Worm (Caenorhabditis elegans) whole organism, L2 larva: Measurements from ENCODE around the gene Y82E9BR.17.
A peak's percentile ranks its signal among the peaks of the same experiment; 100 is the strongest.

Experiments
- C34F6.9 ChIP-seq: fragments of 150-350 bp; optimal IDR thresholded peaks from 2 replicates; lab custom pipeline; 2014; ENCODE audit warnings: missing biosample characterization, missing genetic modification characterization
- F13H6.1 ChIP-seq: sonication (generic microtip); optimal IDR thresholded peaks from 2 replicates; lab custom pipeline; 2016; ENCODE audit warnings: missing genetic modification characterization, missing compliant biosample characterization
- R02D3.7 ChIP-seq: fragments of 150-350 bp; optimal IDR thresholded peaks from 2 replicates; lab custom pipeline; 2014; ENCODE audit warnings: missing biosample characterization, missing genetic modification characterization
- Y55F3AM.14 ChIP-seq: fragments of 200-800 bp; sonication (Bioruptor generic); optimal IDR thresholded peaks from 2 replicates; lab custom pipeline; 2018; ENCODE audit warnings: mild to moderate bottlenecking, missing genetic modification characterization, missing compliant biosample characterization
- ZK546.5 ChIP-seq: sonication (generic microtip); optimal IDR thresholded peaks from 2 replicates; lab custom pipeline; 2017; ENCODE audit warnings: missing biosample characterization, missing genetic modification characterization
- alr-1 ChIP-seq: fragments of 150-350 bp; optimal IDR thresholded peaks from 2 replicates; lab custom pipeline; 2014; ENCODE audit warnings: missing biosample characterization, missing genetic modification characterization
- ama-1 ChIP-seq: fragments of 150-350 bp; optimal IDR thresholded peaks from 2 replicates; lab custom pipeline; 2018; ENCODE audit warnings: inconsistent platforms
- blmp-1 ChIP-seq: sonication (generic microtip); optimal IDR thresholded peaks from 2 replicates; lab custom pipeline; 2017; ENCODE audit warnings: missing genetic modification characterization, mild to moderate bottlenecking, missing compliant biosample characterization, antibody characterized with exemption, moderate library complexity; ENCODE audit not compliant: insufficient read depth
- ceh-16 ChIP-seq: fragments of 150-350 bp; optimal IDR thresholded peaks from 2 replicates; lab custom pipeline; 2014; ENCODE audit warnings: missing biosample characterization, missing genetic modification characterization
- crh-2 ChIP-seq: sonication (generic microtip); optimal IDR thresholded peaks from 2 replicates; lab custom pipeline; 2017; ENCODE audit warnings: missing biosample characterization, missing genetic modification characterization
- dmd-4 ChIP-seq: sonication (generic microtip); optimal IDR thresholded peaks from 2 replicates; lab custom pipeline; 2017; ENCODE audit warnings: missing biosample characterization, missing genetic modification characterization
- egl-27 ChIP-seq: sonication (generic microtip); optimal IDR thresholded peaks from 3 replicates; lab custom pipeline; 2017; ENCODE audit warnings: missing biosample characterization, missing genetic modification reagents, missing genetic modification characterization
- elt-1 ChIP-seq: fragments of 150-350 bp; optimal IDR thresholded peaks from 2 replicates; lab custom pipeline; 2014; ENCODE audit warnings: missing biosample characterization, missing genetic modification characterization
- gmeb-1 ChIP-seq: fragments of 150-350 bp; optimal IDR thresholded peaks from 2 replicates; lab custom pipeline; 2014; ENCODE audit warnings: missing biosample characterization, missing genetic modification characterization
- lin-11 ChIP-seq: fragments of 150-350 bp; sonication (generic microtip); optimal IDR thresholded peaks from 2 replicates; lab custom pipeline; 2014; ENCODE audit warnings: missing biosample characterization, missing genetic modification characterization, inconsistent platforms, mixed read lengths
- lin-13 ChIP-seq: fragments of 150-350 bp; optimal IDR thresholded peaks from 2 replicates; lab custom pipeline; 2014; ENCODE audit warnings: missing biosample characterization, missing genetic modification reagents, missing genetic modification characterization
- lin-39 ChIP-seq: fragments of 150-350 bp; optimal IDR thresholded peaks from 2 replicates; lab custom pipeline; 2014; ENCODE audit warnings: missing biosample characterization, missing genetic modification reagents, missing genetic modification characterization
- lsy-2 ChIP-seq, 2 experiments: fragments of 150-350 bp in 1 of 2; sonication (generic microtip) in 1 of 2; optimal IDR thresholded peaks; 2 replicates each; lab custom pipeline; 2014 to 2017; ENCODE audit warnings: missing biosample characterization in 2 of 2, missing genetic modification characterization in 2 of 2
- mab-5 ChIP-seq: fragments of 150-350 bp; optimal IDR thresholded peaks from 2 replicates; lab custom pipeline; 2014; ENCODE audit warnings: missing biosample characterization, missing genetic modification characterization
- mbf-1 ChIP-seq: sonication (generic microtip); optimal IDR thresholded peaks from 2 replicates; lab custom pipeline; 2017; ENCODE audit warnings: missing biosample characterization, missing genetic modification characterization
- mdl-1 ChIP-seq, 2 experiments: fragments of 150-350 bp in 1 of 2; sonication (generic microtip) in 1 of 2; optimal IDR thresholded peaks; 2 replicates each; lab custom pipeline; 2017; ENCODE audit warnings: missing biosample characterization in 2 of 2, missing genetic modification characterization in 2 of 2
- nhr-11 ChIP-seq: fragments of 150-350 bp; optimal IDR thresholded peaks from 2 replicates; lab custom pipeline; 2014; ENCODE audit warnings: missing biosample characterization, missing genetic modification characterization
- nhr-12 ChIP-seq: fragments of 150-350 bp; optimal IDR thresholded peaks from 2 replicates; lab custom pipeline; 2014; ENCODE audit warnings: missing biosample characterization, missing genetic modification characterization
- nhr-21 ChIP-seq: fragments of 150-350 bp; optimal IDR thresholded peaks from 2 replicates; lab custom pipeline; 2014; ENCODE audit warnings: missing biosample characterization, missing genetic modification characterization
- nhr-23 ChIP-seq: fragments of 150-350 bp; optimal IDR thresholded peaks from 2 replicates; lab custom pipeline; 2014; ENCODE audit warnings: missing biosample characterization, missing genetic modification reagents, missing genetic modification characterization
- nhr-237 ChIP-seq: fragments of 150-350 bp; optimal IDR thresholded peaks from 2 replicates; lab custom pipeline; 2014; ENCODE audit warnings: missing biosample characterization, missing genetic modification characterization
- nhr-25 ChIP-seq: fragments of 150-350 bp; sonication (generic microtip); optimal IDR thresholded peaks from 3 replicates; lab custom pipeline; 2014; ENCODE audit warnings: missing biosample characterization, missing genetic modification characterization
- nhr-6 ChIP-seq: fragments of 150-350 bp; optimal IDR thresholded peaks from 2 replicates; lab custom pipeline; 2014; ENCODE audit warnings: missing biosample characterization, missing genetic modification characterization
- nhr-77 ChIP-seq: fragments of 150-350 bp; optimal IDR thresholded peaks from 2 replicates; lab custom pipeline; 2014; ENCODE audit warnings: missing biosample characterization, missing genetic modification characterization
- peb-1 ChIP-seq: fragments of 150-350 bp; optimal IDR thresholded peaks from 2 replicates; lab custom pipeline; 2014; ENCODE audit warnings: missing biosample characterization, missing genetic modification characterization
- sem-4 ChIP-seq: fragments of 150-350 bp; optimal IDR thresholded peaks from 2 replicates; lab custom pipeline; 2014; ENCODE audit warnings: missing biosample characterization, missing genetic modification reagents, missing genetic modification characterization
- skn-1 ChIP-seq: sonication (generic microtip); optimal IDR thresholded peaks from 2 replicates; lab custom pipeline; 2017; ENCODE audit warnings: missing biosample characterization, missing genetic modification characterization
- sma-3 ChIP-seq: sonication (generic microtip); optimal IDR thresholded peaks from 2 replicates; lab custom pipeline; 2016; ENCODE audit warnings: missing genetic modification reagents, missing genetic modification characterization, missing compliant biosample characterization
- sma-9 ChIP-seq, 2 experiments: fragments of 150-350 bp in 1 of 2; sonication (generic microtip) in 1 of 2; optimal IDR thresholded peaks; 2 replicates each; lab custom pipeline; 2014 to 2016; ENCODE audit warnings: missing genetic modification characterization in 2 of 2, mild to moderate bottlenecking in 1 of 2, missing biosample characterization in 1 of 2, missing compliant biosample characterization in 1 of 2, missing genetic modification reagents in 1 of 2, moderate library complexity in 1 of 2
- snpc-4 ChIP-seq: fragments of 150-350 bp; optimal IDR thresholded peaks from 2 replicates; lab custom pipeline; 2014; ENCODE audit warnings: missing biosample characterization, missing genetic modification characterization
- unc-39 ChIP-seq: fragments of 150-350 bp; optimal IDR thresholded peaks from 2 replicates; lab custom pipeline; 2014; ENCODE audit warnings: missing biosample characterization, missing genetic modification characterization
- unc-55 ChIP-seq: fragments of 150-350 bp; sonication (generic microtip); optimal IDR thresholded peaks from 3 replicates; lab custom pipeline; 2014; ENCODE audit warnings: missing biosample characterization, missing genetic modification reagents, missing genetic modification characterization
- unc-62 ChIP-seq: fragments of 150-350 bp; optimal IDR thresholded peaks from 2 replicates; lab custom pipeline; 2014; ENCODE audit warnings: missing biosample characterization, missing genetic modification reagents, missing genetic modification characterization
- zag-1 ChIP-seq: fragments of 150-350 bp; optimal IDR thresholded peaks from 2 replicates; lab custom pipeline; 2014; ENCODE audit warnings: missing biosample characterization, missing genetic modification characterization
- ztf-11 ChIP-seq: sonication (generic microtip); optimal IDR thresholded peaks from 2 replicates; lab custom pipeline; 2017; ENCODE audit warnings: missing biosample characterization, missing genetic modification characterization
- ztf-4 ChIP-seq: fragments of 150-350 bp; optimal IDR thresholded peaks from 2 replicates; lab custom pipeline; 2014; ENCODE audit warnings: missing biosample characterization, missing genetic modification characterization

Y82E9BR.17 gene

ce11 chrIII:1455674-1456073 lies at the start of gene Y82E9BR.17:
Gene Y82E9BR.17, minus strand, starts transcription at chrIII:1455774.
- no peak for TF ChIP-seq ztf-11 (tag; lab: Kevin White, UChicago)
- TF ChIP-seq R02D3.7 (tag; lab: Kevin White, UChicago), result no peak
- TF ChIP-seq alr-1 (tag; lab: Kevin White, UChicago), result no peak
- TF ChIP-seq ama-1 (lab: Kevin White, UChicago), result no peak
- no peak for TF ChIP-seq mbf-1 (tag; lab: Kevin White, UChicago)
- no peak for TF ChIP-seq skn-1 (tag; lab: Kevin White, UChicago)
- no peak for TF ChIP-seq peb-1 (tag; lab: Kevin White, UChicago)
- no peak for TF ChIP-seq sma-3 (GFP tag; lab: Kevin White, UChicago)
- no peak for TF ChIP-seq C34F6.9 (tag; lab: Kevin White, UChicago)

DNA sequence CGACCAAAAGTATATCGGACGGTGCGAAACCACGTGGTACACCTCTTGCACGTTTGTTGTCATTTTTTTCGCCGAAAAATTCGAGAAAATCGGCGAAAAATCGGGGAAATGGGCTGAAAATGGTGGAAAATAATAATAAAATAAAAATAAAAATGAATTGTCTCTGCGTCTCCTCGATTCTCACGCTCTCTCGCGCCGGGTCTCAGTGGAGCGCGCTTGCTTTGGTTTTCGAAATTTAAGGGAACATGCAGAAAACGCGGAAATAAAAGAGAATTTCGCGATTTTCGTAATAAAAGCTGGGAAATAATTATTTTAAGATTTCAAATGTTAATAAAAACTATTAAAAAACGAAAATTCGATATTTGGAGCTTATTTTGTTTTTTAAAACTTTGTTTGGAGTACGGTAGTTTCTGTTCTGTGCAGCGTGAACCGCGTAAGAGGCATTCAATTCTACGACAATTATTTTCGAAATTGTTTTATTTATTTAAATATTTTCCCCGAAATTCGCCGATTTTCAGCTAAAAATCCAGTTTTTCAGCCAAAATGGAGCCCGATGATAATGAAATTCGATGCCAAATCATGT lies 40.4 kb upstream of the Y82E9BR.17 start, which contains the start of the genes ave-1 and M01G5.1:
ave-1 (minus strand) TSS at position 113 of the 583 bp plus-strand sequence.
M01G5.1 (plus strand) TSS at position 539 of the 583 bp plus-strand sequence.
- no peak for TF ChIP-seq mab-5 (tag; lab: Kevin White, UChicago)
- peak; percentile 17 for TF ChIP-seq gmeb-1 (tag; lab: Kevin White, UChicago)
- TF ChIP-seq ZK546.5 (tag; lab: Kevin White, UChicago), result no peak
- no peak for TF ChIP-seq sma-9 (GFP tag; optimal IDR thresholded peaks at IDR 0.05; lab: Kevin White, UChicago)
- TF ChIP-seq sma-9 (tag; optimal IDR thresholded peaks at IDR 0.05; lab: Kevin White, UChicago), result no peak
- no peak for TF ChIP-seq mbf-1 (tag; lab: Kevin White, UChicago)
- no peak for TF ChIP-seq sem-4 (tag; lab: Kevin White, UChicago)
- no peak for TF ChIP-seq snpc-4 (tag; lab: Kevin White, UChicago)
- peak; percentile 30 for TF ChIP-seq lin-13 (GFP tag; lab: Kevin White, UChicago)
- no peak for TF ChIP-seq nhr-25
- TF ChIP-seq crh-2, result no peak
- TF ChIP-seq unc-62, result no peak
- TF ChIP-seq peb-1 (tag; lab: Kevin White, UChicago), result no peak
- no peak for TF ChIP-seq egl-27 (tag; lab: Kevin White, UChicago)
- no peak for TF ChIP-seq dmd-4 (tag; lab: Kevin White, UChicago)
- no peak for TF ChIP-seq sma-3 (GFP tag; lab: Kevin White, UChicago)
- no peak for TF ChIP-seq nhr-77 (tag; lab: Kevin White, UChicago)
- TF ChIP-seq nhr-12 (tag; lab: Kevin White, UChicago), result no peak
- TF ChIP-seq ztf-11 (tag; lab: Kevin White, UChicago), result no peak
- TF ChIP-seq lsy-2 (tag; optimal IDR thresholded peaks at IDR 0.05; lab: Kevin White, UChicago), result peak in 1 of 2 experiments; percentile 72
- TF ChIP-seq mdl-1 (tag; optimal IDR thresholded peaks at IDR 0.05; lab: Kevin White, UChicago), result no peak
- TF ChIP-seq alr-1 (tag; lab: Kevin White, UChicago), result no peak
- no peak for TF ChIP-seq ztf-4 (tag; lab: Kevin White, UChicago)
- TF ChIP-seq nhr-11 (tag; lab: Kevin White, UChicago), result no peak
- no peak for TF ChIP-seq R02D3.7 (tag; lab: Kevin White, UChicago)
- no peak for TF ChIP-seq nhr-21
- TF ChIP-seq nhr-237 (tag; lab: Kevin White, UChicago), result no peak
- no peak for TF ChIP-seq ceh-16 (tag; lab: Kevin White, UChicago)
- TF ChIP-seq lin-39, result no peak
- no peak for TF ChIP-seq nhr-6 (tag; lab: Kevin White, UChicago)
- TF ChIP-seq nhr-23 (tag; lab: Kevin White, UChicago), result no peak
- no peak for TF ChIP-seq blmp-1 (tag; lab: Kevin White, UChicago)
- TF ChIP-seq unc-55 (GFP tag; lab: Kevin White, UChicago), result peak; percentile 58
- TF ChIP-seq lin-11 (tag; lab: Kevin White, UChicago), result no peak
- TF ChIP-seq C34F6.9 (tag; lab: Kevin White, UChicago), result peak; percentile 63
- no peak for TF ChIP-seq ama-1 (lab: Kevin White, UChicago)
- no peak for TF ChIP-seq unc-39 (tag; lab: Kevin White, UChicago)
- no peak for TF ChIP-seq elt-1 (tag; lab: Kevin White, UChicago)
- TF ChIP-seq zag-1 (tag; lab: Kevin White, UChicago), result no peak
- TF ChIP-seq Y55F3AM.14 (GFP tag; lab: Kevin White, UChicago), result no peak
- TF ChIP-seq F13H6.1 (tag; lab: Kevin White, UChicago), result no peak
